Worm (Caenorhabditis elegans): ENCODE data around the gene F08G5.3.

- TF ChIP-seq nhr-76 (tag; optimal IDR thresholded peaks at IDR 0.05) (no peak), ces-1 (GFP tag; optimal IDR thresholded peaks at IDR 0.05) (no peak), nhr-237 (tag; optimal IDR thresholded peaks at IDR 0.05) (no peak), unc-62 (GFP tag; optimal IDR thresholded peaks at IDR 0.05) (no peak), lsy-2 (tag; optimal IDR thresholded peaks at IDR 0.05) (no peak)
Measured at ce11 chrIV:12396645-12397258, 20.6 kb downstream of the F08G5.3 start.
